Worm (Caenorhabditis elegans): Measurements from ENCODE around the gene jmjd-1.1.

DNA sequence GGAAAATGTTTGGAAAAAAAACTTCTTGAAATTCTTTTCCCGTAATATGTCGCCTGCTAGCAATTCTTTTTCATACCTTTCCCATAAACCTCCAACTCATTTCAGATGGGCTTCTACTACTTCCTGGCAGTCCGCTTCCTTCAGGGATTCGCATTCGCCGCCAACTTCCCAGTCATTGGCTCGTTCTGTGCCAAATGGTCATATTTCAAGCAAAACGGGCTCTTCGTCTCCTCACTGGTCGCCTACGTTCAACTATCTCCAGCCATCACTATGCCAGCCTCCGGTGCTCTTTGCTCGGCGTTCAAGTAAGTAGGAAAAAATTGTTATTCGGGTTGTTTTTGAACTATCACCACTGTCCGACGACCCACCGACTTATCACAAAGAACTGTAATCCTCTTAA lies 37.7 kb downstream of the jmjd-1.1 start:
- no peak for TF ChIP-seq nhr-23 (tag; optimal IDR thresholded peaks at IDR 0.05)
- no peak for TF ChIP-seq nhr-25 (tag; optimal IDR thresholded peaks at IDR 0.05)
